Fruit fly (Drosophila melanogaster) whole organism, pupa: ENCODE results near the gene CG32533.
A peak's percentile ranks its signal among the peaks of the same experiment; 100 is the strongest.

Experiments
- CG10348 ChIP-seq: fragments of 200-800 bp; sonication (Bioruptor generic); IDR thresholded peaks from 2 replicates; pipeline ENCODE4 v1.3.6; 2022; ENCODE audit warnings: missing biosample characterization, missing genetic modification characterization
- CG12605 ChIP-seq: fragments of 200-800 bp; sonication (Bioruptor generic); IDR thresholded peaks from 2 replicates; pipeline ENCODE4 v1.3.6; 2022; ENCODE audit warnings: missing biosample characterization, missing genetic modification characterization
- CG13204 ChIP-seq: fragments of 200-800 bp; sonication (Bioruptor generic); optimal IDR thresholded peaks from 2 replicates; lab custom pipeline; 2018; ENCODE audit warnings: missing biosample characterization, mild to moderate bottlenecking, missing genetic modification characterization, moderate library complexity
- CG14655 ChIP-seq: fragments of 200-800 bp; sonication (Bioruptor generic); optimal IDR thresholded peaks from 3 replicates; lab custom pipeline; 2017; ENCODE audit warnings: mild to moderate bottlenecking, missing biosample characterization, missing genetic modification reagents, missing genetic modification characterization
- CG15710 ChIP-seq: fragments of 200-800 bp; sonication (Bioruptor generic); optimal IDR thresholded peaks from 2 replicates; lab custom pipeline; 2018; ENCODE audit warnings: missing biosample characterization, mild to moderate bottlenecking, missing genetic modification characterization, moderate library complexity
- CG17806 ChIP-seq: fragments of 200-800 bp; sonication (Bioruptor generic); optimal IDR thresholded peaks from 2 replicates; lab custom pipeline; 2018; ENCODE audit warnings: missing biosample characterization, mild to moderate bottlenecking, missing genetic modification characterization, moderate library complexity
- CG32121 ChIP-seq: fragments of 200-800 bp; sonication (Bioruptor generic); IDR thresholded peaks from 2 replicates; pipeline ENCODE4 v1.3.6; 2022; ENCODE audit warnings: missing biosample characterization, missing genetic modification characterization
- CG34367 ChIP-seq: fragments of 200-800 bp; sonication (Bioruptor generic); optimal IDR thresholded peaks from 2 replicates; lab custom pipeline; 2018; ENCODE audit warnings: missing biosample characterization, mild to moderate bottlenecking, missing genetic modification characterization
- CG4496 ChIP-seq: fragments of 200-800 bp; sonication (Bioruptor generic); IDR thresholded peaks from 3 replicates; pipeline ENCODE4 v1.3.6; 2022; ENCODE audit warnings: missing biosample characterization, missing genetic modification characterization
- CG8159 ChIP-seq: fragments of 200-800 bp; sonication (Bioruptor generic); optimal IDR thresholded peaks from 3 replicates; lab custom pipeline; 2018; ENCODE audit warnings: missing biosample characterization, mild to moderate bottlenecking, missing genetic modification characterization, moderate library complexity
- CG8301 ChIP-seq: fragments of 200-800 bp; sonication (Bioruptor generic); optimal IDR thresholded peaks from 2 replicates; lab custom pipeline; 2018; ENCODE audit warnings: missing biosample characterization, mild to moderate bottlenecking, missing genetic modification characterization
- CG9948 ChIP-seq: fragments of 200-800 bp; sonication (Bioruptor generic); optimal IDR thresholded peaks from 2 replicates; lab custom pipeline; 2018; ENCODE audit warnings: missing biosample characterization, mild to moderate bottlenecking, missing genetic modification characterization, moderate library complexity
- D1 ChIP-seq: fragments of 200-800 bp; sonication (Bioruptor generic); optimal IDR thresholded peaks from 2 replicates; lab custom pipeline; 2018; ENCODE audit warnings: missing biosample characterization, mild to moderate bottlenecking, missing genetic modification characterization, moderate library complexity
- EcR ChIP-seq: fragments of 200-800 bp; sonication (Bioruptor generic); optimal IDR thresholded peaks from 3 replicates; lab custom pipeline; 2019; ENCODE audit warnings: missing biosample characterization, missing genetic modification characterization, mild to moderate bottlenecking, moderate library complexity, missing genetic modification reagents
- Ets98B ChIP-seq: fragments of 200-800 bp; sonication (Bioruptor generic); IDR thresholded peaks from 2 replicates; pipeline ENCODE4 v1.3.6; 2022; ENCODE audit warnings: missing biosample characterization, missing genetic modification characterization
- Pif1A ChIP-seq: fragments of 200-800 bp; sonication (Bioruptor generic); optimal IDR thresholded peaks from 3 replicates; lab custom pipeline; 2016; ENCODE audit warnings: missing biosample characterization, missing genetic modification characterization
- Pif1B ChIP-seq: fragments of 200-800 bp; sonication (Bioruptor generic); optimal IDR thresholded peaks from 3 replicates; lab custom pipeline; 2016; ENCODE audit warnings: missing biosample characterization, missing genetic modification characterization
- Snoo ChIP-seq: fragments of 200-800 bp; sonication (Bioruptor generic); optimal IDR thresholded peaks from 3 replicates; lab custom pipeline; 2017; ENCODE audit warnings: missing biosample characterization, mild to moderate bottlenecking, missing genetic modification characterization, inconsistent platforms
- fd96Ca ChIP-seq: fragments of 200-800 bp; sonication (Bioruptor generic); IDR thresholded peaks from 3 replicates; pipeline ENCODE4 v1.3.6; 2022; ENCODE audit warnings: missing biosample characterization, missing genetic modification characterization
- gl ChIP-seq: fragments of 200-800 bp; sonication (Bioruptor generic); optimal IDR thresholded peaks from 2 replicates; lab custom pipeline; 2018; ENCODE audit warnings: missing biosample characterization, mild to moderate bottlenecking, missing genetic modification characterization
- rn ChIP-seq: fragments of 200-800 bp; sonication (Bioruptor generic); IDR thresholded peaks from 2 replicates; pipeline ENCODE4 v1.3.6; 2022; ENCODE audit warnings: missing biosample characterization, missing genetic modification characterization

CG32533 gene

dm6 chrX:19504170-19504765, 25.1 kb upstream of the CG32533 start:
- no peak for TF ChIP-seq CG4496
- TF ChIP-seq CG15710 = no peak
- TF ChIP-seq CG34367 (tag; lab: Kevin White, UChicago) = no peak
- TF ChIP-seq, all 21 proteins: peak for 0

DNA sequence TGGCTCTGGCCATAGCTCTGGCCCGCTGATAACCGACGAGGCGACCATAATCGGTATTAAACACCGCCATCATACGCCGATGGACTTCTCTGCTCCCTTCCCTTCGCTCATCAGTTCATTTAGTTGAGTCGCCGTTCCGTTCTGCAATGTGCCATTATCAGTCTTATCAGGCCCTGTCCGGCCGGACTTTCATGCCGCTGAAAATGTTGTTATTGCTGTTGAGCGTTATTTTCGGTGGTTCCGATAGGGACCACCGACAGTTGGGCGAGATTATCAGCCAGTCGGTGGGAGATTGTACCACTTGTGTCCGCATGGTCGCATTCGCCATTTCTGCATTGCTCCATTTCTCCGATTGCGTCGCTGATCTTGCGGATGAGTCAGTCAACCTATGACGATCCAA, 22.1 kb upstream of the CG32533 start:
- TF ChIP-seq CG12605 (GFP tag; lab: Robert Waterston, UW) (no peak), CG8159 (tag; lab: Kevin White, UChicago) (no peak), CG13204 (GFP tag; lab: Kevin White, UChicago) (peak; percentile 63), EcR (peak; percentile 33), gl (tag; lab: Kevin White, UChicago) (no peak), CG4496 (no peak), D1 (tag; lab: Kevin White, UChicago) (no peak), CG8301 (tag; lab: Kevin White, UChicago) (no peak)
- TF ChIP-seq, all 21 proteins: peak for 2

dm6 chrX:19498755-19499321, 19.6 kb upstream of the CG32533 start:
- TF ChIP-seq CG34367 (tag; lab: Kevin White, UChicago) = no peak
- no peak for TF ChIP-seq CG13204 (GFP tag; lab: Kevin White, UChicago)
- TF ChIP-seq CG4496 = no peak
- no peak for TF ChIP-seq CG17806 (tag; lab: Kevin White, UChicago)
- no peak for TF ChIP-seq Pif1A (GFP tag; lab: Kevin White, UChicago)
- no peak for TF ChIP-seq Pif1B (GFP tag; lab: Kevin White, UChicago)
- no peak for TF ChIP-seq gl (tag; lab: Kevin White, UChicago)

- TF ChIP-seq Snoo (tag; lab: Kevin White, UChicago) (no peak), CG9948 (tag; lab: Kevin White, UChicago) (no peak), fd96Ca (GFP tag; lab: Robert Waterston, UW) (peak; percentile 66; the same call in 1 of the 3 replicates), rn (GFP tag; lab: Robert Waterston, UW) (no peak), CG32121 (GFP tag; lab: Robert Waterston, UW) (peak; percentile 57; the same call in 1 of the 2 replicates), CG34367 (tag; lab: Kevin White, UChicago) (no peak), CG8159 (tag; lab: Kevin White, UChicago) (no peak), Pif1B (GFP tag; lab: Kevin White, UChicago) (no peak), EcR (peak; percentile 35), CG4496 (peak; percentile 70; the same call in 2 of the 3 replicates), CG15710 (no peak), CG17806 (tag; lab: Kevin White, UChicago) (no peak), CG12605 (GFP tag; lab: Robert Waterston, UW) (peak; percentile 57; the same call in 1 of the 2 replicates), Ets98B (GFP tag; lab: Robert Waterston, UW) (peak; percentile 75), CG10348 (GFP tag; lab: Robert Waterston, UW) (no peak), CG14655 (no peak), CG13204 (GFP tag; lab: Kevin White, UChicago) (peak; percentile 75)
These were observed 18.7 kb upstream of the CG32533 start for dm6 chrX:19497782-19498440.

- TF ChIP-seq rn (GFP tag; lab: Robert Waterston, UW) (no peak), CG32121 (GFP tag; lab: Robert Waterston, UW) (peak; percentile 29; the same call in 1 of the 2 replicates), CG4496 (peak; percentile 55; the same call in 1 of the 3 replicates), CG14655 (no peak), CG12605 (GFP tag; lab: Robert Waterston, UW) (peak; percentile 36; the same call in 1 of the 2 replicates), D1 (tag; lab: Kevin White, UChicago) (no peak), CG17806 (tag; lab: Kevin White, UChicago) (no peak), Pif1A (GFP tag; lab: Kevin White, UChicago) (no peak), CG9948 (tag; lab: Kevin White, UChicago) (no peak), CG15710 (no peak), Ets98B (GFP tag; lab: Robert Waterston, UW) (peak; percentile 32), fd96Ca (GFP tag; lab: Robert Waterston, UW) (0 out of 3 replicates have a peak, but pooled peaks have one; percentile 31), Pif1B (GFP tag; lab: Kevin White, UChicago) (no peak), CG8159 (tag; lab: Kevin White, UChicago) (no peak)
These were observed 17.6 kb upstream of the CG32533 start for dm6 chrX:19496808-19497259.
